Fruit fly (Drosophila melanogaster) whole organism, embryonic: ENCODE data around the gene Wee1.

ENCODE experiments used
- Abd-B ChIP-seq: fragments of 200-800 bp; sonication (Bioruptor generic); optimal IDR thresholded peaks from 2 replicates; lab custom pipeline; 2018; ENCODE audit warnings: missing biosample characterization, mild to moderate bottlenecking, missing genetic modification characterization, moderate library complexity
- B-H2 ChIP-seq: fragments of 200-800 bp; sonication (Bioruptor generic); optimal IDR thresholded peaks from 2 replicates; lab custom pipeline; 2018; ENCODE audit warnings: missing biosample characterization, mild to moderate bottlenecking, missing genetic modification characterization
- Bdp1 ChIP-seq: fragments of 200-800 bp; sonication (Bioruptor generic); optimal IDR thresholded peaks from 3 replicates; lab custom pipeline; 2016; ENCODE audit warnings: missing biosample characterization, missing genetic modification characterization
- Blimp-1 ChIP-seq: fragments of 200-800 bp; sonication (Bioruptor generic); optimal IDR thresholded peaks from 3 replicates; lab custom pipeline; 2018; ENCODE audit warnings: missing biosample characterization, missing genetic modification characterization, mild to moderate bottlenecking, moderate library complexity, missing genetic modification reagents
- CG10267 ChIP-seq: fragments of 200-800 bp; sonication (Bioruptor generic); optimal IDR thresholded peaks from 2 replicates; lab custom pipeline; 2018; ENCODE audit warnings: missing biosample characterization, mild to moderate bottlenecking, missing genetic modification characterization, moderate library complexity
- CG10321 ChIP-seq: fragments of 200-800 bp; sonication (Bioruptor generic); IDR thresholded peaks from 2 replicates; pipeline ENCODE4 v1.3.6; 2022; ENCODE audit warnings: missing biosample characterization, missing genetic modification characterization
- CG10431 ChIP-seq: fragments of 200-800 bp; sonication (Bioruptor generic); optimal IDR thresholded peaks from 3 replicates; lab custom pipeline; 2018; ENCODE audit warnings: missing biosample characterization, mild to moderate bottlenecking, missing genetic modification characterization
- CG13123 ChIP-seq: fragments of 200-800 bp; sonication (Bioruptor generic); optimal IDR thresholded peaks from 2 replicates; lab custom pipeline; 2016; ENCODE audit warnings: missing biosample characterization, missing genetic modification characterization
- CG14710 ChIP-seq: fragments of 200-800 bp; sonication (Bioruptor generic); optimal IDR thresholded peaks from 3 replicates; lab custom pipeline; 2019; ENCODE audit warnings: missing biosample characterization, mild to moderate bottlenecking, missing genetic modification characterization, moderate library complexity
- CG15479 ChIP-seq: fragments of 200-800 bp; sonication (Bioruptor generic); optimal IDR thresholded peaks from 3 replicates; lab custom pipeline; 2019; ENCODE audit warnings: missing biosample characterization, mild to moderate bottlenecking, missing genetic modification characterization, moderate library complexity
- CG16863 ChIP-seq: fragments of 200-800 bp; sonication (Bioruptor generic); optimal IDR thresholded peaks from 3 replicates; lab custom pipeline; 2016; ENCODE audit warnings: missing biosample characterization, missing genetic modification characterization
- CG2120 ChIP-seq: fragments of 200-800 bp; sonication (Bioruptor generic); optimal IDR thresholded peaks from 3 replicates; lab custom pipeline; 2016; ENCODE audit warnings: missing biosample characterization, missing genetic modification characterization
- CG30403 ChIP-seq: fragments of 200-800 bp; sonication (Bioruptor generic); optimal IDR thresholded peaks from 3 replicates; lab custom pipeline; 2016; ENCODE audit warnings: missing biosample characterization, missing genetic modification characterization
- CG32772 ChIP-seq: fragments of 200-800 bp; sonication (Bioruptor generic); IDR thresholded peaks from 2 replicates; pipeline ENCODE4 v1.3.6; 2022; ENCODE audit warnings: missing biosample characterization, missing genetic modification characterization
- CG34376 ChIP-seq: fragments of 200-800 bp; sonication (Bioruptor generic); optimal IDR thresholded peaks from 2 replicates; lab custom pipeline; 2018; ENCODE audit warnings: missing biosample characterization, mild to moderate bottlenecking, missing genetic modification characterization
- CG3847 ChIP-seq: fragments of 200-800 bp; sonication (Bioruptor generic); IDR thresholded peaks from 2 replicates; pipeline ENCODE4 v1.3.6; 2022; ENCODE audit warnings: missing biosample characterization, missing genetic modification characterization
- CG4282 ChIP-seq: fragments of 200-800 bp; sonication (Bioruptor generic); optimal IDR thresholded peaks from 2 replicates; lab custom pipeline; 2016; ENCODE audit warnings: missing biosample characterization, missing genetic modification characterization
- CG4328 ChIP-seq: fragments of 200-800 bp; sonication (Bioruptor generic); optimal IDR thresholded peaks from 3 replicates; lab custom pipeline; 2017; ENCODE audit warnings: missing biosample characterization, missing genetic modification reagents, missing genetic modification characterization
- CG4424 ChIP-seq: fragments of 200-800 bp; sonication (Bioruptor generic); optimal IDR thresholded peaks from 3 replicates; lab custom pipeline; 2016; ENCODE audit warnings: missing biosample characterization, missing genetic modification characterization
- CG4854 ChIP-seq: fragments of 200-800 bp; sonication (Bioruptor generic); optimal IDR thresholded peaks from 2 replicates; lab custom pipeline; 2016; ENCODE audit warnings: missing biosample characterization, missing genetic modification characterization, inconsistent platforms
- CG6854 ChIP-seq: fragments of 200-800 bp; sonication (Bioruptor generic); optimal IDR thresholded peaks from 3 replicates; lab custom pipeline; 2017; ENCODE audit warnings: missing biosample characterization, mild to moderate bottlenecking, missing genetic modification characterization
- CG7556 ChIP-seq: fragments of 200-800 bp; sonication (Bioruptor generic); optimal IDR thresholded peaks from 2 replicates; lab custom pipeline; 2017; ENCODE audit warnings: missing biosample characterization, mild to moderate bottlenecking, missing genetic modification characterization
- CTCF ChIP-seq: fragments of 200-800 bp; sonication (Bioruptor generic); optimal IDR thresholded peaks from 2 replicates; lab custom pipeline; 2017; ENCODE audit warnings: missing biosample characterization, mild to moderate bottlenecking, missing genetic modification characterization, moderate library complexity
- Chrac-16 ChIP-seq: fragments of 200-800 bp; sonication (Bioruptor generic); optimal IDR thresholded peaks from 3 replicates; lab custom pipeline; 2016; ENCODE audit warnings: missing biosample characterization, missing genetic modification characterization
- Dip3 ChIP-seq: fragments of 200-800 bp; sonication (Bioruptor generic); optimal IDR thresholded peaks from 3 replicates; lab custom pipeline; 2016; ENCODE audit warnings: missing biosample characterization, missing genetic modification characterization
- E2f2 ChIP-seq: fragments of 200-800 bp; sonication (Bioruptor generic); IDR thresholded peaks from 2 replicates; pipeline ENCODE4 v1.3.6; 2022; ENCODE audit warnings: missing biosample characterization, missing genetic modification characterization
- Ets97D ChIP-seq: fragments of 200-800 bp; sonication (Bioruptor generic); optimal IDR thresholded peaks from 3 replicates; lab custom pipeline; 2016; ENCODE audit warnings: missing biosample characterization, missing genetic modification characterization
- Hr39 ChIP-seq: fragments of >200 bp; optimal IDR thresholded peaks from 2 replicates; lab custom pipeline; 2017
- Max ChIP-seq: fragments of 200-800 bp; sonication (Bioruptor generic); optimal IDR thresholded peaks from 2 replicates; lab custom pipeline; 2016; ENCODE audit warnings: missing biosample characterization, mild to moderate bottlenecking, missing genetic modification characterization
- Nf-YC ChIP-seq: fragments of 200-800 bp; optimal IDR thresholded peaks from 3 replicates; lab custom pipeline; 2019; ENCODE audit warnings: missing biosample characterization, mild to moderate bottlenecking, missing genetic modification characterization, moderate library complexity
- Rx ChIP-seq: fragments of 200-800 bp; sonication (Bioruptor generic); IDR thresholded peaks from 2 replicates; pipeline ENCODE4 v1.3.6; 2022; ENCODE audit warnings: missing biosample characterization, missing genetic modification characterization
- Sin3A ChIP-seq: fragments of >200 bp; optimal IDR thresholded peaks from 2 replicates; lab custom pipeline; 2018
- Stat92E ChIP-seq, 3 experiments: fragments of >200 bp in 2 of 3; fragments of 200-800 bp in 1 of 3; sonication (Bioruptor generic) in 1 of 3; optimal IDR thresholded peaks; 2 replicates each; lab custom pipeline; 2017 to 2019; ENCODE audit warnings: missing biosample characterization in 3 of 3, missing genetic modification characterization in 3 of 3, mild to moderate bottlenecking in 1 of 3, moderate library complexity in 1 of 3
- Xbp1 ChIP-seq: fragments of 200-800 bp; sonication (Bioruptor generic); optimal IDR thresholded peaks from 3 replicates; lab custom pipeline; 2016; ENCODE audit warnings: missing biosample characterization, mild to moderate bottlenecking, missing genetic modification characterization
- ase ChIP-seq: fragments of 200-800 bp; sonication (Bioruptor generic); IDR thresholded peaks from 3 replicates; pipeline ENCODE4 v1.3.6; 2022; ENCODE audit warnings: missing biosample characterization, missing genetic modification characterization
- ato ChIP-seq: fragments of 200-800 bp; sonication (Bioruptor generic); IDR thresholded peaks from 2 replicates; pipeline ENCODE4 v1.3.6; 2022; ENCODE audit warnings: missing biosample characterization, missing genetic modification characterization; ENCODE audit not compliant: partially characterized antibody
- az2 ChIP-seq: fragments of 200-800 bp; sonication (Bioruptor generic); optimal IDR thresholded peaks from 3 replicates; lab custom pipeline; 2016; ENCODE audit warnings: missing biosample characterization, missing genetic modification characterization
- corto ChIP-seq: fragments of 200-800 bp; sonication (Bioruptor generic); optimal IDR thresholded peaks from 2 replicates; lab custom pipeline; 2016; ENCODE audit warnings: missing biosample characterization, mild to moderate bottlenecking, missing genetic modification characterization, moderate library complexity
- crc ChIP-seq: fragments of 200-800 bp; sonication (Bioruptor generic); optimal IDR thresholded peaks from 2 replicates; lab custom pipeline; 2016; ENCODE audit warnings: missing biosample characterization, missing genetic modification characterization
- croc ChIP-seq: fragments of 200-800 bp; sonication (Bioruptor generic); conservative IDR thresholded peaks from 3 replicates; pipeline ENCODE4 v1.3.6; 2022; ENCODE audit warnings: missing biosample characterization, missing genetic modification characterization
- dan ChIP-seq: fragments of 200-800 bp; sonication (Bioruptor generic); IDR thresholded peaks from 2 replicates; pipeline ENCODE4 v1.3.6; 2022; ENCODE audit warnings: missing biosample characterization, missing genetic modification characterization
- en ChIP-seq: fragments of 200-800 bp; sonication (Bioruptor generic); optimal IDR thresholded peaks from 2 replicates; lab custom pipeline; 2016; ENCODE audit warnings: missing biosample characterization, missing genetic modification characterization
- fd96Cb ChIP-seq: fragments of 200-800 bp; sonication (Bioruptor generic); optimal IDR thresholded peaks from 2 replicates; lab custom pipeline; 2018; ENCODE audit warnings: missing biosample characterization, mild to moderate bottlenecking, missing genetic modification characterization, moderate library complexity
- jigr1 ChIP-seq: fragments of 200-800 bp; sonication (Bioruptor generic); IDR thresholded peaks from 3 replicates; pipeline ENCODE4 v1.3.6; 2022; ENCODE audit warnings: missing biosample characterization, missing genetic modification characterization
- jing ChIP-seq: fragments of 200-800 bp; sonication (Bioruptor generic); optimal IDR thresholded peaks from 2 replicates; lab custom pipeline; 2018; ENCODE audit warnings: missing biosample characterization, mild to moderate bottlenecking, missing genetic modification characterization
- knrl ChIP-seq: fragments of 200-800 bp; sonication (Bioruptor generic); IDR thresholded peaks from 3 replicates; pipeline ENCODE4 v1.3.6; 2022; ENCODE audit warnings: missing biosample characterization, missing genetic modification characterization; ENCODE audit not compliant: partially characterized antibody
- mam ChIP-seq: fragments of 200-800 bp; sonication (Bioruptor generic); optimal IDR thresholded peaks from 3 replicates; lab custom pipeline; 2016; ENCODE audit warnings: missing biosample characterization, missing genetic modification characterization
- org-1 ChIP-seq: fragments of 200-800 bp; sonication (Bioruptor generic); optimal IDR thresholded peaks from 2 replicates; lab custom pipeline; 2017; ENCODE audit warnings: missing biosample characterization, missing genetic modification characterization
- repo ChIP-seq: fragments of 200-800 bp; sonication (Bioruptor generic); optimal IDR thresholded peaks from 2 replicates; lab custom pipeline; 2016; ENCODE audit warnings: missing biosample characterization, missing genetic modification characterization
- run ChIP-seq: fragments of 200-800 bp; sonication (Bioruptor generic); optimal IDR thresholded peaks from 3 replicates; lab custom pipeline; 2018; ENCODE audit warnings: missing biosample characterization, mild to moderate bottlenecking, missing genetic modification characterization
- sens ChIP-seq: fragments of 200-800 bp; sonication (Bioruptor generic); peaks from one replicate; lab custom pipeline; 2016; ENCODE audit warnings: missing biosample characterization, missing genetic modification characterization
- slbo ChIP-seq: fragments of 200-800 bp; sonication (Bioruptor generic); IDR thresholded peaks from 2 replicates; pipeline ENCODE4 v1.3.6; 2022; ENCODE audit warnings: missing biosample characterization, missing genetic modification characterization
- stwl ChIP-seq: fragments of 200-800 bp; sonication (Bioruptor generic); optimal IDR thresholded peaks from 3 replicates; lab custom pipeline; 2018; ENCODE audit warnings: missing biosample characterization, mild to moderate bottlenecking, missing genetic modification characterization, moderate library complexity

The Wee1 gene

dm6 chr2L:6907761-6908160, 6.2 kb downstream of the Wee1 start, which contains the start of the genes Polr1F and Rat1 (continued):
- no peak for TF ChIP-seq CG6854 (GFP tag; lab: Kevin White, UChicago)
- TF ChIP-seq mam (GFP tag; lab: Kevin White, UChicago): peak; percentile 39
- TF ChIP-seq CG4282 (GFP tag; lab: Kevin White, UChicago): no peak
- TF ChIP-seq CG13123: no peak
- no peak for TF ChIP-seq ase (GFP tag; lab: Robert Waterston, UW)
- peak; percentile 59 for TF ChIP-seq Ets97D
- TF ChIP-seq sens (GFP tag; lab: Kevin White, UChicago): peak; percentile 93
- TF ChIP-seq CG4854 (GFP tag; lab: Kevin White, UChicago): no peak
- no peak for TF ChIP-seq Abd-B (GFP tag; lab: Kevin White, UChicago)
- TF ChIP-seq CG30403 (GFP tag; lab: Kevin White, UChicago): peak; percentile 55
- TF ChIP-seq CG16863 (GFP tag; lab: Kevin White, UChicago): peak; percentile 43
- TF ChIP-seq CG15479: no peak
- TF ChIP-seq Hr39: no peak
- TF ChIP-seq CG14710: peak; percentile 75
- peak; percentile 71 for TF ChIP-seq Sin3A
- TF ChIP-seq org-1 (GFP tag; lab: Kevin White, UChicago): no peak
- TF ChIP-seq en (GFP tag; lab: Kevin White, UChicago): no peak
- no peak for TF ChIP-seq CG32772 (GFP tag; lab: Robert Waterston, UW)
- peak; percentile 0 for TF ChIP-seq Dip3
- peak; percentile 17 for TF ChIP-seq CG7556
- TF ChIP-seq CG2120 (GFP tag; lab: Kevin White, UChicago): peak; percentile 69
- TF ChIP-seq Max (GFP tag; lab: Kevin White, UChicago): peak; percentile 86
- TF ChIP-seq stwl: peak; percentile 30
- no peak for TF ChIP-seq croc (GFP tag; lab: Robert Waterston, UW)
- no peak for TF ChIP-seq dan (GFP tag; lab: Robert Waterston, UW)
- peak; percentile 21 for TF ChIP-seq az2 (GFP tag; lab: Kevin White, UChicago)
- TF ChIP-seq corto (GFP tag; lab: Kevin White, UChicago): no peak
- TF ChIP-seq Stat92E (GFP tag; optimal IDR thresholded peaks at IDR 0.05; lab: Kevin White, UChicago): peak in 1 of 3 experiments; percentile 12
- no peak for TF ChIP-seq crc (GFP tag; lab: Kevin White, UChicago)
- TF ChIP-seq CTCF: no peak
- TF ChIP-seq B-H2 (GFP tag; lab: Kevin White, UChicago): no peak
- peak; percentile 19 for TF ChIP-seq CG4424 (GFP tag; lab: Kevin White, UChicago)
- TF ChIP-seq repo (GFP tag; lab: Kevin White, UChicago): no peak
- peak; percentile 63 for TF ChIP-seq E2f2
- TF ChIP-seq slbo (GFP tag; lab: Robert Waterston, UW): peak; percentile 35; the same call in 1 of the 2 replicates
- TF ChIP-seq ato (GFP tag; lab: Robert Waterston, UW): no peak
- peak; percentile 50 for TF ChIP-seq Xbp1 (GFP tag; lab: Kevin White, UChicago)
- peak; percentile 40 for TF ChIP-seq Chrac-16 (GFP tag; lab: Kevin White, UChicago)
- TF ChIP-seq Blimp-1: no peak
- peak; percentile 1 for TF ChIP-seq CG34376 (GFP tag; lab: Kevin White, UChicago)
- no peak for TF ChIP-seq fd96Cb (tag; lab: Kevin White, UChicago)
- peak; percentile 61 for TF ChIP-seq CG10267 (tag; lab: Kevin White, UChicago)
- no peak for TF ChIP-seq CG10431 (GFP tag; lab: Kevin White, UChicago)
- TF ChIP-seq CG10321 (GFP tag; lab: Robert Waterston, UW): no peak
- peak; percentile 18; the same call in 1 of the 2 replicates for TF ChIP-seq CG3847 (GFP tag; lab: Robert Waterston, UW)
- peak; percentile 20; the same call in 1 of the 3 replicates for TF ChIP-seq knrl (GFP tag; lab: Robert Waterston, UW)
- peak; percentile 7 for TF ChIP-seq run (tag; lab: Kevin White, UChicago)
- no peak for TF ChIP-seq CG4328 (GFP tag; lab: Kevin White, UChicago)
- TF ChIP-seq Bdp1 (GFP tag; lab: Kevin White, UChicago): peak; percentile 5
- TF ChIP-seq Rx: no peak
- TF ChIP-seq Nf-YC: no peak
- no peak for TF ChIP-seq jing
- TF ChIP-seq jigr1 (GFP tag; lab: Robert Waterston, UW): no peak
